Fruit fly (Drosophila melanogaster): Measurements from ENCODE around the gene CG9121.

Gene CG9121

DNA sequence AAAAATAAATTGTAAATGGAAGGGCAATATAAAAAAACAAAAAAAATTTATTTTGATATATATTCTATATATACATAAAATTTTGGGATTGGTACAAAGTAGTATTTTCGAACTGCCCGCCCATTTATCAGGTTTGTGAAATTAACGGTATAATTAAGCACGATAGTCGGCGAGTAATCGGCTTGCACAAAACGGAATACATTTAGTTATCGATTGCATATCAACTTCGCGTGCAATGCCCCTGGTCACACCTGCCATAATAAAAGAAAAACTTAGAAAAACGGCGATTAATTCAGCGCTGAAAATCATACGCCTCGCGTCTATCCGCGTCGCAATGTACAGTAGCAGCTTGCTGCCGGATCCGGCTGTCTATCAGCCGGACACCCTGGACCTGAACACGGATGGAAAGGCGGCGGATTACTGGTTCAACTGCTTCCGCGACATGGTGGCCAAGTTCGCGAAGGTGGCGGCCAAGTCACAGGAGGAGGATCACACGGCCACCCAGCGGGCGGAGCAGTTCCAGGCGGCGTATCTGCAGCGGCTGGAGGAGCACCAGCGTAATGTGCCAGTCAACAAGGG, 43.0 kb upstream of the CG9121 start, which contains the start of gene CG5828:
Gene CG5828 (plus strand): TSS at position 205 of the 579 bp plus-strand sequence.
- TF ChIP-seq Met (GFP tag; optimal IDR thresholded peaks at IDR 0.05) = no peak
- TF ChIP-seq Eip78C (GFP tag) = peak; percentile 31

DNA sequence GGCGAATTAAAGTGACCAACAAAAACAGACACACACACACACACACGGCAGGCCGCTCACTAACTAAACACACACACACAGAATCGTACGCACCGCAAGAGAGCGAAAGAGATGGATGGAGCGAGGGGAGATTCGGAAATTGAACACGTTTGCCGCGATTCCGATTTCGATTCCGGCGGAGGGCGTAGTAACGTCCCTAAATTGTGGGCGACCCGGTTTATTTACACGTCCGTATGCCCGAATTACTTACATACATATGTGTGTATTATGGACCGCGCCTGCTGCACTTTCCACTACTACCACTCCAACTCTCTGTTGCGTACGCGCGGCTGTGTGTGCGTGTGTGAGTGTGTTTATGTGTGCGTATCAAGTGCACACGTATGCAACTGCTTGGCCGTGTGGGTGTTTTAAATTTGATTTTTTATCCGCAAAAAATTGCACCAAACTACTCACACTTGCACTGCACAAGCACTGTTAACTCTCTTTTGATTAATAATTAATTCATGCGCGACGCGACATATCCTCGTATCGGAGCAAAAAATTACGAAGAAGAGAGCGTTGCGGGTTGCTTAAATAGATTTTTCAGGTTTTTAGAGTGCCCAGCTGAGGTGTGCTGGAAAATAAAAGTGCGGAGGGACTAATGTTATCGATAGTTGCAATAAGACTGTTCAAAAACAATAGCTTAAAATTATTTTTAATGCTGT, 42.3 kb upstream of the CG9121 start, which contains the start of gene Pgant5:
Gene Pgant5 (minus strand): TSS at position 601 of the 704 bp plus-strand sequence.
- no peak for TF ChIP-seq cyc (GFP tag; optimal IDR thresholded peaks at IDR 0.05)
- TF ChIP-seq ss (GFP tag; optimal IDR thresholded peaks at IDR 0.05) = peak; percentile 9 to 52
- no peak for TF ChIP-seq Hr38 (GFP tag; optimal IDR thresholded peaks at IDR 0.05)
- TF ChIP-seq Hr39 (GFP tag; optimal IDR thresholded peaks at IDR 0.05) = no peak
- TF ChIP-seq esn (GFP tag; optimal IDR thresholded peaks at IDR 0.05) = peak; percentile 40
- peak; percentile 32; the same call in 1 of the 3 replicates for TF ChIP-seq eg (GFP tag; IDR thresholded peaks at IDR 0.05)
- TF ChIP-seq CG10631 (GFP tag; optimal IDR thresholded peaks at IDR 0.05) = no peak
- TF ChIP-seq CG6808 (GFP tag; optimal IDR thresholded peaks at IDR 0.05) = peak; percentile 40
- no peak for TF ChIP-seq CG6163 (GFP tag; IDR thresholded peaks at IDR 0.05)
- no peak for TF ChIP-seq spab (GFP tag; optimal IDR thresholded peaks at IDR 0.05)
- TF ChIP-seq CG8319 (GFP tag; optimal IDR thresholded peaks at IDR 0.05) = no peak
- no peak for TF ChIP-seq CG31627 (GFP tag; optimal IDR thresholded peaks at IDR 0.05)
- TF ChIP-seq Hr4 (GFP tag; optimal IDR thresholded peaks at IDR 0.05) = no peak
- no peak for TF ChIP-seq OdsH (GFP tag; optimal IDR thresholded peaks at IDR 0.05)
- TF ChIP-seq acj6 (GFP tag; optimal IDR thresholded peaks at IDR 0.05) = no peak
- TF ChIP-seq fd85E (GFP tag; optimal IDR thresholded peaks at IDR 0.05) = no peak
- TF ChIP-seq fd59A (GFP tag; optimal IDR thresholded peaks at IDR 0.05) = no peak
- TF ChIP-seq Blimp-1 (GFP tag; optimal IDR thresholded peaks at IDR 0.05) = no peak
- peak; percentile 67 for TF ChIP-seq CG1621 (tag; optimal IDR thresholded peaks at IDR 0.05)
- peak; percentile 13 for TF ChIP-seq CG6276 (GFP tag; optimal IDR thresholded peaks at IDR 0.05)
- TF ChIP-seq net (GFP tag; optimal IDR thresholded peaks at IDR 0.05) = peak; percentile 20
- TF ChIP-seq Met (GFP tag; optimal IDR thresholded peaks at IDR 0.05) = peak; percentile 15
- no peak for TF ChIP-seq CG10669 (GFP tag; optimal IDR thresholded peaks at IDR 0.05)
- no peak for TF ChIP-seq CG34406 (GFP tag; optimal IDR thresholded peaks at IDR 0.05)
- TF ChIP-seq pdm3 (GFP tag; optimal IDR thresholded peaks at IDR 0.05) = no peak
- no peak for TF ChIP-seq Ets21C (GFP tag; optimal IDR thresholded peaks at IDR 0.05)
- peak; percentile 24; the same call in 1 of the 3 replicates for TF ChIP-seq CG8119 (GFP tag; IDR thresholded peaks at IDR 0.05)
- no peak for TF ChIP-seq CG9139 (GFP tag; optimal IDR thresholded peaks at IDR 0.05)
- TF ChIP-seq Sox14 (GFP tag; optimal IDR thresholded peaks at IDR 0.05) = peak; percentile 27
- peak in 1 of 2 experiments; percentile 2 for TF ChIP-seq salr (GFP tag; optimal IDR thresholded peaks at IDR 0.05)
- TF ChIP-seq Gug (GFP tag; IDR thresholded peaks at IDR 0.05) = no peak
- peak; percentile 20 for TF ChIP-seq Eip75B (GFP tag; optimal IDR thresholded peaks at IDR 0.05)
- peak; percentile 73 for TF ChIP-seq Eip78C (GFP tag)
- TF ChIP-seq svp (GFP tag) = peak; percentile 70
- TF ChIP-seq CG32006 (GFP tag; optimal IDR thresholded peaks at IDR 0.05) = peak; percentile 17
- TF ChIP-seq CG16779 (tag; optimal IDR thresholded peaks at IDR 0.05) = peak; percentile 46
- peak; percentile 24 for TF ChIP-seq CG3919 (GFP tag; optimal IDR thresholded peaks at IDR 0.05)
- TF ChIP-seq topi (GFP tag; optimal IDR thresholded peaks at IDR 0.05) = peak; percentile 27
- TF ChIP-seq vri (GFP tag; optimal IDR thresholded peaks at IDR 0.05) = peak; percentile 39
- no peak for TF ChIP-seq CG3032 (tag; optimal IDR thresholded peaks at IDR 0.05)
- no peak for TF ChIP-seq CG4318 (GFP tag; optimal IDR thresholded peaks at IDR 0.05)
- peak; percentile 6 for TF ChIP-seq lz (GFP tag; optimal IDR thresholded peaks at IDR 0.05)
- peak; percentile 26 for TF ChIP-seq dsx (GFP tag; optimal IDR thresholded peaks at IDR 0.05; ENCODE audit: poor library complexity, severe bottlenecking)
- TF ChIP-seq CG8632 (GFP tag; optimal IDR thresholded peaks at IDR 0.05) = no peak
- no peak for TF ChIP-seq Eip93F (GFP tag; optimal IDR thresholded peaks at IDR 0.05)
- TF ChIP-seq Sox15 (GFP tag; optimal IDR thresholded peaks at IDR 0.05) = no peak
- no peak for TF ChIP-seq CG7368 (GFP tag; optimal IDR thresholded peaks at IDR 0.05)
- TF ChIP-seq CG11294 (GFP tag; IDR thresholded peaks at IDR 0.05) = no peak

All from whole organism, prepupa.